Worm (Caenorhabditis elegans) whole organism, L4 larva: ENCODE measurements around the gene fipr-13.

Source experiments
- snpc-4 ChIP-seq: fragments of 150-350 bp; optimal IDR thresholded peaks from 2 replicates; lab custom pipeline; 2014; ENCODE audit warnings: missing biosample characterization, missing genetic modification characterization
- ztf-11 ChIP-seq: fragments of 150-350 bp; optimal IDR thresholded peaks from 2 replicates; lab custom pipeline; 2014; ENCODE audit warnings: missing biosample characterization, missing genetic modification characterization

ce11 chrV:10087103-10087502 lies 22.8 kb downstream of the fipr-13 start, which contains the start of gene R04B5.5:
- TF ChIP-seq snpc-4 (tag; lab: Kevin White, UChicago): no peak
- TF ChIP-seq ztf-11 (tag; lab: Kevin White, UChicago): no peak
